Worm (Caenorhabditis elegans) whole organism, young adult: ENCODE results near the gene F45E1.4.

Source experiments
- B0019.2 ChIP-seq: fragments of 200-800 bp; sonication (Bioruptor generic); conservative IDR thresholded peaks from 2 replicates; pipeline ENCODE4 v1.3.6; 2022; ENCODE audit warnings: missing genetic modification reagents, missing genetic modification characterization, missing compliant biosample characterization
- C06A6.2 ChIP-seq: fragments of 200-800 bp; sonication (Bioruptor generic); conservative IDR thresholded peaks from 2 replicates; pipeline ENCODE4 v1.3.6; 2022; ENCODE audit warnings: missing genetic modification characterization, missing compliant biosample characterization
- C17E4.6 ChIP-seq: fragments of 200-800 bp; sonication (Bioruptor generic); IDR thresholded peaks from 2 replicates; pipeline ENCODE4 v1.3.6; 2022; ENCODE audit warnings: missing genetic modification reagents, missing genetic modification characterization, missing compliant biosample characterization
- D2030.7 ChIP-seq: fragments of 200-800 bp; sonication (Bioruptor generic); IDR thresholded peaks from 2 replicates; pipeline ENCODE4 v1.3.6; 2022; ENCODE audit warnings: missing genetic modification reagents, missing genetic modification characterization, missing compliant biosample characterization
- F33H1.4 ChIP-seq: fragments of 200-800 bp; sonication (Bioruptor generic); IDR thresholded peaks from 2 replicates; pipeline ENCODE4 v1.3.6; 2022; ENCODE audit warnings: missing genetic modification reagents, missing genetic modification characterization, missing compliant biosample characterization
- F37B4.10 ChIP-seq: fragments of 200-800 bp; sonication (Bioruptor generic); IDR thresholded peaks from 2 replicates; pipeline ENCODE4 v1.3.6; 2022; ENCODE audit warnings: missing genetic modification characterization, missing compliant biosample characterization
- F39B2.1 ChIP-seq: fragments of 200-800 bp; sonication (Bioruptor generic); IDR thresholded peaks from 2 replicates; pipeline ENCODE4 v1.3.6; 2022; ENCODE audit warnings: missing genetic modification reagents, missing genetic modification characterization, missing compliant biosample characterization
- F52B5.7 ChIP-seq: sonication (generic microtip); optimal IDR thresholded peaks from 2 replicates; lab custom pipeline; 2016; ENCODE audit warnings: mild to moderate bottlenecking, missing genetic modification characterization, missing compliant biosample characterization
- F55B11.4 ChIP-seq: sonication (generic microtip); optimal IDR thresholded peaks from 2 replicates; lab custom pipeline; 2016; ENCODE audit warnings: missing compliant biosample characterization, missing genetic modification characterization, borderline replicate concordance; ENCODE audit not compliant: insufficient read depth
- K11D2.4 ChIP-seq: fragments of 200-800 bp; sonication (Bioruptor generic); IDR thresholded peaks from 2 replicates; pipeline ENCODE4 v1.3.6; 2022; ENCODE audit warnings: missing genetic modification reagents, missing genetic modification characterization, missing compliant biosample characterization
- Y56A3A.18 ChIP-seq: fragments of 200-800 bp; sonication (Bioruptor generic); IDR thresholded peaks from 2 replicates; pipeline ENCODE4 v1.3.6; 2022; ENCODE audit warnings: missing genetic modification reagents, missing genetic modification characterization, missing compliant biosample characterization
- Y67H2A.10 ChIP-seq: fragments of 200-800 bp; sonication (Bioruptor generic); conservative IDR thresholded peaks from 2 replicates; pipeline ENCODE4 v1.3.6; 2022; ENCODE audit warnings: missing genetic modification reagents, missing genetic modification characterization, missing compliant biosample characterization
- Y95B8A.8 ChIP-seq: fragments of 200-800 bp; sonication (Bioruptor generic); IDR thresholded peaks from 2 replicates; pipeline ENCODE4 v1.3.6; 2022; ENCODE audit warnings: missing genetic modification reagents, missing genetic modification characterization, missing compliant biosample characterization
- ama-1 ChIP-seq, 3 experiments: fragments of 150-350 bp in 1 of 3; sonication (generic microtip) in 2 of 3; optimal IDR thresholded peaks; 2 replicates each; lab custom pipeline; 2014 to 2018; ENCODE audit warnings: missing biosample characterization in 2 of 3, missing genetic modification characterization in 2 of 3, missing genetic modification reagents in 2 of 3
- atf-7 ChIP-seq: sonication (generic microtip); optimal IDR thresholded peaks from 2 replicates; lab custom pipeline; 2017; ENCODE audit warnings: mild to moderate bottlenecking, missing genetic modification characterization, missing compliant biosample characterization
- bed-2 ChIP-seq: fragments of 200-800 bp; sonication (Bioruptor generic); IDR thresholded peaks from 2 replicates; pipeline ENCODE4 v1.3.6; 2022; ENCODE audit warnings: missing genetic modification reagents, missing genetic modification characterization, missing compliant biosample characterization
- ceh-100 ChIP-seq: fragments of 200-800 bp; sonication (Bioruptor generic); IDR thresholded peaks from 2 replicates; pipeline ENCODE4 v1.3.6; 2022; ENCODE audit warnings: missing genetic modification reagents, missing genetic modification characterization, missing compliant biosample characterization
- ceh-27 ChIP-seq: fragments of 200-800 bp; sonication (Bioruptor generic); optimal IDR thresholded peaks from 2 replicates; lab custom pipeline; 2018; ENCODE audit warnings: mild to moderate bottlenecking, missing genetic modification characterization, moderate library complexity, missing compliant biosample characterization
- ceh-40 ChIP-seq: fragments of 200-800 bp; sonication (Bioruptor generic); IDR thresholded peaks from 2 replicates; pipeline ENCODE4 v1.3.6; 2022; ENCODE audit warnings: missing genetic modification characterization, missing compliant biosample characterization
- ceh-58 ChIP-seq: fragments of 200-800 bp; sonication (Bioruptor generic); IDR thresholded peaks from 2 replicates; pipeline ENCODE4 v1.3.6; 2022; ENCODE audit warnings: missing genetic modification characterization, missing compliant biosample characterization
- ceh-79 ChIP-seq: sonication (generic microtip); optimal IDR thresholded peaks from 2 replicates; lab custom pipeline; 2017; ENCODE audit warnings: mild to moderate bottlenecking, missing genetic modification characterization, missing compliant biosample characterization
- chd-7 ChIP-seq: sonication (generic microtip); optimal IDR thresholded peaks from 2 replicates; lab custom pipeline; 2016; ENCODE audit warnings: mild to moderate bottlenecking, missing genetic modification characterization, moderate library complexity, missing compliant biosample characterization
- die-1 ChIP-seq: sonication (generic microtip); optimal IDR thresholded peaks from 2 replicates; lab custom pipeline; 2016; ENCODE audit warnings: missing genotype, mild to moderate bottlenecking, missing genetic modification characterization, missing compliant biosample characterization
- dox-1 ChIP-seq: fragments of 200-800 bp; sonication (Bioruptor generic); IDR thresholded peaks from 2 replicates; pipeline ENCODE4 v1.3.6; 2022; ENCODE audit warnings: missing genetic modification reagents, missing genetic modification characterization, missing compliant biosample characterization
- egl-18 ChIP-seq: fragments of 200-800 bp; sonication (Bioruptor generic); IDR thresholded peaks from 2 replicates; pipeline ENCODE4 v1.3.6; 2022; ENCODE audit warnings: missing genetic modification reagents, missing genetic modification characterization, missing compliant biosample characterization
- ekl-4 ChIP-seq: fragments of 200-800 bp; sonication (Bioruptor generic); IDR thresholded peaks from 2 replicates; pipeline ENCODE4 v1.3.6; 2022; ENCODE audit warnings: missing genetic modification reagents, missing genetic modification characterization, missing compliant biosample characterization
- ets-4 ChIP-seq: fragments of 200-800 bp; sonication (Bioruptor generic); optimal IDR thresholded peaks from 2 replicates; lab custom pipeline; 2018; ENCODE audit warnings: mild to moderate bottlenecking, missing genetic modification characterization, missing compliant biosample characterization
- lin-26 ChIP-seq: fragments of 200-800 bp; sonication (Bioruptor generic); IDR thresholded peaks from 2 replicates; pipeline ENCODE4 v1.3.6; 2022; ENCODE audit warnings: missing genetic modification reagents, missing genetic modification characterization, missing compliant biosample characterization
- lir-1 ChIP-seq: fragments of 200-800 bp; sonication (Bioruptor generic); conservative IDR thresholded peaks from 2 replicates; pipeline ENCODE4 v1.3.6; 2022; ENCODE audit warnings: missing genetic modification reagents, missing genetic modification characterization, missing compliant biosample characterization
- madf-10 ChIP-seq: sonication (generic microtip); optimal IDR thresholded peaks from 2 replicates; lab custom pipeline; 2016; ENCODE audit warnings: mild to moderate bottlenecking, missing genetic modification characterization, missing compliant biosample characterization
- madf-8 ChIP-seq: fragments of 200-800 bp; sonication (Bioruptor generic); conservative IDR thresholded peaks from 2 replicates; pipeline ENCODE4 v1.3.6; 2022; ENCODE audit warnings: missing genetic modification reagents, missing genetic modification characterization, missing compliant biosample characterization
- mcd-1 ChIP-seq: fragments of 200-800 bp; sonication (Bioruptor generic); IDR thresholded peaks from 2 replicates; pipeline ENCODE4 v1.3.6; 2022; ENCODE audit warnings: missing genetic modification reagents, missing genetic modification characterization, missing compliant biosample characterization
- mel-28 ChIP-seq: sonication (generic microtip); optimal IDR thresholded peaks from 2 replicates; lab custom pipeline; 2016; ENCODE audit warnings: borderline replicate concordance, mild to moderate bottlenecking, missing genetic modification characterization, missing compliant biosample characterization
- nfya-2 ChIP-seq: fragments of 200-800 bp; sonication (Bioruptor generic); IDR thresholded peaks from 2 replicates; pipeline ENCODE4 v1.3.6; 2022; ENCODE audit warnings: missing genetic modification reagents, missing genetic modification characterization, missing compliant biosample characterization
- nhr-179 ChIP-seq: sonication (generic microtip); optimal IDR thresholded peaks from 2 replicates; lab custom pipeline; 2016; ENCODE audit warnings: mild to moderate bottlenecking, missing genetic modification characterization, missing compliant biosample characterization
- pha-4 ChIP-seq: fragments of 150-350 bp; sonication (generic microtip); optimal IDR thresholded peaks from 2 replicates; lab custom pipeline; 2014; ENCODE audit warnings: missing biosample characterization, missing genetic modification reagents, missing genetic modification characterization
- repo-1 ChIP-seq: sonication (generic microtip); optimal IDR thresholded peaks from 2 replicates; lab custom pipeline; 2017; ENCODE audit warnings: mild to moderate bottlenecking, missing genetic modification characterization, missing compliant biosample characterization
- rpc-1 ChIP-seq, 2 experiments: fragments of 150-350 bp in 1 of 2; sonication (generic microtip) in 1 of 2; optimal IDR thresholded peaks; 2 replicates each; lab custom pipeline; 2014 to 2018; ENCODE audit warnings: missing biosample characterization in 1 of 2, missing genetic modification characterization in 1 of 2, missing genetic modification reagents in 1 of 2, missing genotype in 1 of 2
- snpc-1.3 ChIP-seq: sonication (generic microtip); optimal IDR thresholded peaks from 2 replicates; lab custom pipeline; 2017; ENCODE audit warnings: missing genetic modification characterization, mild to moderate bottlenecking, missing compliant biosample characterization, antibody characterized with exemption, moderate library complexity, missing genotype, missing genetic modification reagents; ENCODE audit not compliant: insufficient read depth
- snpc-4 ChIP-seq, 5 experiments: fragments of 150-350 bp in 1 of 5; sonication (generic microtip) in 4 of 5; optimal IDR thresholded peaks; 2 replicates each; lab custom pipeline; 2014 to 2018; ENCODE audit warnings: missing genetic modification characterization in 5 of 5, missing biosample characterization in 3 of 5, antibody characterized with exemption in 2 of 5, mild to moderate bottlenecking in 2 of 5, missing compliant biosample characterization in 2 of 5, missing genotype in 2 of 5, moderate library complexity in 2 of 5, missing genetic modification reagents in 1 of 5
- somi-1 ChIP-seq: fragments of 200-800 bp; sonication (Bioruptor generic); optimal IDR thresholded peaks from 2 replicates; lab custom pipeline; 2018; ENCODE audit warnings: mild to moderate bottlenecking, missing genetic modification characterization, missing compliant biosample characterization
- tbp1 ChIP-seq: fragments of 200-800 bp; sonication (Bioruptor generic); optimal IDR thresholded peaks from 2 replicates; lab custom pipeline; 2018; ENCODE audit warnings: mild to moderate bottlenecking, missing genetic modification characterization, missing compliant biosample characterization
- tbx-9 ChIP-seq: sonication (generic microtip); optimal IDR thresholded peaks from 2 replicates; lab custom pipeline; 2016; ENCODE audit warnings: borderline replicate concordance, missing genetic modification characterization, inconsistent platforms, missing compliant biosample characterization
- zfh-2 ChIP-seq: fragments of 200-800 bp; sonication (Bioruptor generic); conservative IDR thresholded peaks from 2 replicates; pipeline ENCODE4 v1.3.6; 2022; ENCODE audit warnings: missing genetic modification reagents, missing genetic modification characterization, missing compliant biosample characterization
- zim-3 ChIP-seq: sonication (generic microtip); optimal IDR thresholded peaks from 2 replicates; lab custom pipeline; 2017; ENCODE audit warnings: mild to moderate bottlenecking, missing genetic modification characterization, moderate library complexity, missing compliant biosample characterization
- ztf-25 ChIP-seq: fragments of 200-800 bp; sonication (Bioruptor generic); IDR thresholded peaks from 2 replicates; pipeline ENCODE4 v1.3.6; 2022; ENCODE audit warnings: missing genetic modification reagents, missing genetic modification characterization, missing compliant biosample characterization
- ztf-26 ChIP-seq: sonication (generic microtip); optimal IDR thresholded peaks from 2 replicates; lab custom pipeline; 2017; ENCODE audit warnings: missing genetic modification characterization, missing compliant biosample characterization
- ztf-6 ChIP-seq: fragments of 200-800 bp; sonication (Bioruptor generic); IDR thresholded peaks from 2 replicates; pipeline ENCODE4 v1.3.6; 2022; ENCODE audit warnings: missing genetic modification reagents, missing genetic modification characterization, missing compliant biosample characterization

F45E1.4 gene

DNA sequence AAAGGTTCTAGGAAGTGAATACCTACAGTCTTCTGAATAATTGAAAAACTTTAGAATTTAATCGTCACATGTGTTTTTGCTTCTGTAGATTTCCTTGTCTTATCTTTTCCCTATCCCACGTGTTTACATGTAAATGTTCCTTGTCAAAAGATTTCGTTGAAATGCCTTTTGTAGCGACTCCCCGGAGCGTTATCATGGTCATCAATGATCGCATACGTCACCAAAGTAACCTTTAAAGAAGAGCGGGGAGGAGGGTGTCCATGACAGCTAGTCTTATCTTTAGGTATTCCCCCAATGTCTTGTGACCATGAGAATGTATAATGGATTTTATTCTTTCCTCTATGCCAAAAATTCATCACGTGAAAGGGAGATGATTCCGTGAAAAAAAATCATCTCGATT, 1.1 kb downstream of the F45E1.4 start:
- TF ChIP-seq pha-4 (tag; lab: Kevin White, UChicago) (peak; percentile 5), ztf-26 (tag; lab: Kevin White, UChicago) (peak; percentile 62), rpc-1 (optimal IDR thresholded peaks at IDR 0.05; lab: Kevin White, UChicago) (no peak), rpc-1 (tag; optimal IDR thresholded peaks at IDR 0.05; lab: Kevin White, UChicago) (no peak), C06A6.2 (GFP tag; lab: Robert Waterston, UW) (no peak; the same call in 1 of the 2 replicates), chd-7 (tag; lab: Kevin White, UChicago) (peak; percentile 19), C17E4.6 (no peak), B0019.2 (GFP tag; lab: Robert Waterston, UW) (no peak), F39B2.1 (no peak), ets-4 (GFP tag; lab: Kevin White, UChicago) (no peak), ztf-25 (GFP tag; lab: Robert Waterston, UW) (no peak), D2030.7 (GFP tag; lab: Robert Waterston, UW) (no peak), F37B4.10 (GFP tag; lab: Robert Waterston, UW) (no peak), die-1 (tag; lab: Kevin White, UChicago) (no peak), zfh-2 (no peak), snpc-1.3 (tag; lab: Kevin White, UChicago) (no peak), lin-26 (peak; percentile 40; the same call in 1 of the 2 replicates), atf-7 (tag; lab: Kevin White, UChicago) (peak; percentile 26), ceh-79 (tag; lab: Kevin White, UChicago) (no peak), bed-2 (GFP tag; lab: Robert Waterston, UW) (no peak), nhr-179 (tag; lab: Kevin White, UChicago) (no peak), F55B11.4 (tag; lab: Kevin White, UChicago) (no peak), mcd-1 (GFP tag; lab: Robert Waterston, UW) (0 out of 2 replicates have a peak, but pooled peaks have one; percentile 14), madf-10 (tag; lab: Kevin White, UChicago) (no peak), dox-1 (GFP tag; lab: Robert Waterston, UW) (no peak), ceh-40 (GFP tag; lab: Robert Waterston, UW) (0 out of 2 replicates have a peak, but pooled peaks have one; percentile 45), tbx-9 (tag; lab: Kevin White, UChicago) (no peak), ztf-6 (no peak), somi-1 (GFP tag; lab: Kevin White, UChicago) (peak; percentile 67), mel-28 (tag; lab: Kevin White, UChicago) (no peak), ama-1 (optimal IDR thresholded peaks at IDR 0.05; lab: Kevin White, UChicago) (no peak), ama-1 (GFP tag; optimal IDR thresholded peaks at IDR 0.05; lab: Kevin White, UChicago) (no peak), K11D2.4 (peak; percentile 53; the same call in 1 of the 2 replicates), Y95B8A.8 (GFP tag; lab: Robert Waterston, UW) (no peak), tbp1 (GFP tag; lab: Kevin White, UChicago) (no peak), snpc-4 (GFP tag; optimal IDR thresholded peaks at IDR 0.05; lab: Kevin White, UChicago) (no peak), snpc-4 (tag; optimal IDR thresholded peaks at IDR 0.05; lab: Kevin White, UChicago) (no peak), ekl-4 (GFP tag; lab: Robert Waterston, UW) (no peak), madf-8 (GFP tag; lab: Robert Waterston, UW) (no peak), ceh-58 (GFP tag; lab: Robert Waterston, UW) (no peak), F52B5.7 (no peak), Y67H2A.10 (GFP tag; lab: Robert Waterston, UW) (no peak), ceh-100 (GFP tag; lab: Robert Waterston, UW) (no peak), egl-18 (GFP tag; lab: Robert Waterston, UW) (no peak), nfya-2 (GFP tag; lab: Robert Waterston, UW) (no peak), zim-3 (tag; lab: Kevin White, UChicago) (no peak), ceh-27 (GFP tag; lab: Kevin White, UChicago) (no peak), F33H1.4 (GFP tag; lab: Robert Waterston, UW) (no peak), repo-1 (tag; lab: Kevin White, UChicago) (peak; percentile 14), Y56A3A.18 (GFP tag; lab: Robert Waterston, UW) (no peak), lir-1 (GFP tag; lab: Robert Waterston, UW) (no peak)
